Worm (Caenorhabditis elegans): ENCODE measurements around the gene R02F11.3.

DNA sequence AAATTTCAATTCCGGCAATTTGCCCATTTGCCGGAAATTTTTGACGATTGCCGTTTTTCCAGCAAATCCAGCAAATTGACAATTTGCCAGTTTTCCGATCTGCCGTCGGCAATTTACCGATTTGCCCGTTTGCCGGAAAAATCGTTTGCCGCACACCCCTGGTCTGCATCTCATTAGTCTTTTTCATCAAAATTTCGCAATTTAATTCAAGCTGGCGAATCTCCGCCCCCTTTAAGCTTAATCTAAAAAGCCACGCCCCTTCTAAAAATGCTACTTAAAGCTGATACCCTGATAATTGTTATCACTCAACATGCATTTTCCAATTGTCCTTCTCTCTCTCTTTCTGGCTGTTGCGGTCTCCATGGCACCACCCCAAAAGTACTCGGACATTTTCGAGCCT, 22.4 kb downstream of the R02F11.3 start, which contains the start of gene Y60C6A.1:
- no peak for TF ChIP-seq zag-1 (tag; optimal IDR thresholded peaks at IDR 0.05)
- TF ChIP-seq mef-2 (tag; optimal IDR thresholded peaks at IDR 0.05): no peak
- TF ChIP-seq blmp-1 (tag; optimal IDR thresholded peaks at IDR 0.05): no peak
